Worm (Caenorhabditis elegans): Measurements from ENCODE around the gene R09H10.3.

ce11 chrIV:10656770-10657323 lies 50.0 kb downstream of the R09H10.3 start, which contains the start of gene K08C7.1:
- TF ChIP-seq pag-3 (tag; optimal IDR thresholded peaks at IDR 0.05; ENCODE audit: borderline replicate concordance, insufficient read depth) = no peak
- no peak for TF ChIP-seq fkh-4 (tag; optimal IDR thresholded peaks at IDR 0.05; ENCODE audit: borderline replicate concordance)
- TF ChIP-seq lsy-2 (tag; optimal IDR thresholded peaks at IDR 0.05) = no peak
- no peak for TF ChIP-seq jun-1 (tag; optimal IDR thresholded peaks at IDR 0.05)
- no peak for TF ChIP-seq ceh-82 (tag; optimal IDR thresholded peaks at IDR 0.05)
- no peak for TF ChIP-seq dpl-1 (GFP tag; optimal IDR thresholded peaks at IDR 0.05)
- no peak for TF ChIP-seq snu-23 (GFP tag; optimal IDR thresholded peaks at IDR 0.05)

Data from whole organism, L1 larva.